Worm (Caenorhabditis elegans): ENCODE measurements around the gene rpn-7.

- TF ChIP-seq unc-62 (GFP tag; optimal IDR thresholded peaks at IDR 0.05 in 1 of 2) (no peak), unc-62 (tag; optimal IDR thresholded peaks at IDR 0.05) (no peak), ces-1 (GFP tag; optimal IDR thresholded peaks at IDR 0.05) (no peak), egl-27 (tag; optimal IDR thresholded peaks at IDR 0.05) (no peak), dve-1 (tag; optimal IDR thresholded peaks at IDR 0.05; ENCODE audit: insufficient read depth) (no peak), ama-1 (optimal IDR thresholded peaks at IDR 0.05) (no peak), lir-3 (tag; optimal IDR thresholded peaks at IDR 0.05) (no peak), lim-7 (GFP tag; IDR thresholded peaks at IDR 0.05) (no peak), F49E8.2 (tag; optimal IDR thresholded peaks at IDR 0.05; ENCODE audit: borderline replicate concordance) (no peak), pha-4 (GFP tag; IDR thresholded peaks at IDR 0.05) (no peak), pha-4 (tag; optimal IDR thresholded peaks at IDR 0.05) (no peak)
Measured at ce11 chrIV:9343102-9343599, 26.7 kb downstream of the rpn-7 start, which contains the start of gene pigc-1.

Measured in whole organism, L4 larva.